Comparison of ENCODE assay signal across 3 worm cellular contexts in genomic region chrV:20413426-20413825, ce11.
TF ChIP-seq lines count a peak whose summit lies in the region.

No protein-coding gene starts in this region.

TF ChIP-seq in whole organism, L1 larva, 84 proteins besides CTCF, POLR2A, EP300 and RAD21 (continued from another document):
- no peak for TF ChIP-seq mep-1 (tag; optimal IDR thresholded peaks at IDR 0.05; lab: Kevin White, UChicago)
- peak; percentile 11 for TF ChIP-seq ama-1 (optimal IDR thresholded peaks at IDR 0.05; lab: Kevin White, UChicago)
- peak; percentile 30 for TF ChIP-seq snu-23 (GFP tag; optimal IDR thresholded peaks at IDR 0.05; lab: Kevin White, UChicago)
- no peak for TF ChIP-seq egl-13 (tag; optimal IDR thresholded peaks at IDR 0.05; lab: Kevin White, UChicago)
- TF ChIP-seq rnt-1 (tag; optimal IDR thresholded peaks at IDR 0.05; lab: Kevin White, UChicago), result no peak
- TF ChIP-seq mdl-1 (tag; optimal IDR thresholded peaks at IDR 0.05; lab: Kevin White, UChicago), result peak in 1 of 2 experiments; percentile 60
- peak; percentile 41 for TF ChIP-seq nhr-71 (tag; optimal IDR thresholded peaks at IDR 0.05; lab: Kevin White, UChicago)
- TF ChIP-seq nhr-12 (tag; optimal IDR thresholded peaks at IDR 0.05; lab: Kevin White, UChicago), result no peak
- TF ChIP-seq blmp-1 (tag; optimal IDR thresholded peaks at IDR 0.05; lab: Kevin White, UChicago), result peak; percentile 27
- peak in 1 of 3 experiments; percentile 20 for TF ChIP-seq dpl-1 (GFP tag; optimal IDR thresholded peaks at IDR 0.05; lab: Kevin White, UChicago)
- TF ChIP-seq ceh-8 (GFP tag; optimal IDR thresholded peaks at IDR 0.05; lab: Kevin White, UChicago), result no peak
- TF ChIP-seq nhr-90 (tag; optimal IDR thresholded peaks at IDR 0.05; lab: Kevin White, UChicago; ENCODE audit: poor library complexity), result peak; percentile 14

TF ChIP-seq in whole organism, L2 larva, 48 proteins besides CTCF, POLR2A, EP300 and RAD21 (continued from another document):
- TF ChIP-seq ztf-4 (tag; optimal IDR thresholded peaks at IDR 0.05; lab: Kevin White, UChicago) (no peak), snpc-4 (tag; optimal IDR thresholded peaks at IDR 0.05; lab: Kevin White, UChicago) (no peak), nhr-237 (tag; optimal IDR thresholded peaks at IDR 0.05; lab: Kevin White, UChicago) (no peak), lin-39 (tag; optimal IDR thresholded peaks at IDR 0.05; lab: Kevin White, UChicago) (no peak), lin-11 (tag; optimal IDR thresholded peaks at IDR 0.05; lab: Kevin White, UChicago) (no peak), nhr-25 (tag; optimal IDR thresholded peaks at IDR 0.05; lab: Kevin White, UChicago) (no peak), egl-27 (tag; optimal IDR thresholded peaks at IDR 0.05; lab: Kevin White, UChicago) (no peak), peb-1 (tag; optimal IDR thresholded peaks at IDR 0.05; lab: Kevin White, UChicago) (no peak), alr-1 (tag; optimal IDR thresholded peaks at IDR 0.05; lab: Kevin White, UChicago) (no peak), dmd-4 (tag; optimal IDR thresholded peaks at IDR 0.05; lab: Kevin White, UChicago) (no peak), ZK546.5 (tag; optimal IDR thresholded peaks at IDR 0.05; lab: Kevin White, UChicago) (no peak), nhr-77 (tag; optimal IDR thresholded peaks at IDR 0.05; lab: Kevin White, UChicago) (no peak), crh-2 (tag; optimal IDR thresholded peaks at IDR 0.05; lab: Kevin White, UChicago) (peak; percentile 40), nhr-11 (tag; optimal IDR thresholded peaks at IDR 0.05; lab: Kevin White, UChicago) (no peak), sma-3 (GFP tag; optimal IDR thresholded peaks at IDR 0.05; lab: Kevin White, UChicago) (no peak), ztf-1 (GFP tag; conservative IDR thresholded peaks at IDR 0.05; lab: Robert Waterston, UW) (no peak), C34F6.9 (tag; optimal IDR thresholded peaks at IDR 0.05; lab: Kevin White, UChicago) (no peak), mdl-1 (tag; optimal IDR thresholded peaks at IDR 0.05; lab: Kevin White, UChicago) (peak in 1 of 2 experiments; percentile 0), F13H6.1 (tag; optimal IDR thresholded peaks at IDR 0.05; lab: Kevin White, UChicago) (peak; percentile 28), unc-55 (GFP tag; optimal IDR thresholded peaks at IDR 0.05; lab: Kevin White, UChicago) (no peak), sma-9 (GFP tag; optimal IDR thresholded peaks at IDR 0.05; lab: Kevin White, UChicago) (peak; percentile 80), sma-9 (tag; optimal IDR thresholded peaks at IDR 0.05; lab: Kevin White, UChicago) (no peak), gmeb-1 (tag; optimal IDR thresholded peaks at IDR 0.05; lab: Kevin White, UChicago) (peak; percentile 43), nhr-129 (tag; optimal IDR thresholded peaks at IDR 0.05; lab: Kevin White, UChicago) (peak; percentile 37), nhr-23 (tag; optimal IDR thresholded peaks at IDR 0.05; lab: Kevin White, UChicago) (no peak), lin-13 (GFP tag; optimal IDR thresholded peaks at IDR 0.05; lab: Kevin White, UChicago) (no peak)

TF ChIP-seq in whole organism, L4 larva, 104 proteins besides CTCF, POLR2A, EP300 and RAD21 (continued from another document):
- TF ChIP-seq ceh-82 (tag; optimal IDR thresholded peaks at IDR 0.05; lab: Kevin White, UChicago) (no peak), nhr-42 (GFP tag; IDR thresholded peaks at IDR 0.05; lab: Robert Waterston, UW) (no peak), zip-11 (GFP tag; IDR thresholded peaks at IDR 0.05; lab: Robert Waterston, UW) (no peak), mdl-1 (tag; optimal IDR thresholded peaks at IDR 0.05; lab: Kevin White, UChicago) (peak in 1 of 2 experiments; percentile 46), lin-29 (GFP tag; IDR thresholded peaks at IDR 0.05; lab: Robert Waterston, UW) (no peak), daf-8 (GFP tag; IDR thresholded peaks at IDR 0.05; lab: Robert Waterston, UW) (no peak), skn-1 (tag; optimal IDR thresholded peaks at IDR 0.05; lab: Kevin White, UChicago) (no peak), dve-1 (tag; optimal IDR thresholded peaks at IDR 0.05; lab: Kevin White, UChicago; ENCODE audit: insufficient read depth) (peak; percentile 74), zip-2 (tag; optimal IDR thresholded peaks at IDR 0.05; lab: Kevin White, UChicago) (no peak), vab-7 (GFP tag; IDR thresholded peaks at IDR 0.05; lab: Robert Waterston, UW) (no peak), lin-39 (tag; optimal IDR thresholded peaks at IDR 0.05; lab: Kevin White, UChicago) (no peak), unc-39 (tag; optimal IDR thresholded peaks at IDR 0.05; lab: Kevin White, UChicago) (no peak), nhr-48 (tag; optimal IDR thresholded peaks at IDR 0.05; lab: Kevin White, UChicago) (peak; percentile 38), zag-1 (tag; optimal IDR thresholded peaks at IDR 0.05; lab: Kevin White, UChicago) (no peak), ama-1 (optimal IDR thresholded peaks at IDR 0.05; lab: Kevin White, UChicago) (peak; percentile 92), fos-1 (tag; optimal IDR thresholded peaks at IDR 0.05; lab: Kevin White, UChicago) (no peak), spr-1 (tag; optimal IDR thresholded peaks at IDR 0.05; lab: Kevin White, UChicago) (no peak), hlh-11 (tag; optimal IDR thresholded peaks at IDR 0.05; lab: Kevin White, UChicago) (peak; percentile 90), jun-1 (tag; optimal IDR thresholded peaks at IDR 0.05; lab: Kevin White, UChicago) (no peak), Y75B8A.6 (GFP tag; IDR thresholded peaks at IDR 0.05; lab: Robert Waterston, UW) (no peak), R02D3.7 (tag; optimal IDR thresholded peaks at IDR 0.05; lab: Kevin White, UChicago) (no peak), D1046.2 (GFP tag; IDR thresholded peaks at IDR 0.05; lab: Robert Waterston, UW) (no peak), tag-97 (GFP tag; IDR thresholded peaks at IDR 0.05; lab: Robert Waterston, UW) (no peak), nhr-102 (tag; optimal IDR thresholded peaks at IDR 0.05; lab: Kevin White, UChicago) (peak; percentile 28), nhr-25 (tag; optimal IDR thresholded peaks at IDR 0.05; lab: Kevin White, UChicago; ENCODE audit: borderline replicate concordance, insufficient read depth) (no peak), aly-2 (tag; optimal IDR thresholded peaks at IDR 0.05; lab: Kevin White, UChicago) (no peak), nhr-76 (tag; optimal IDR thresholded peaks at IDR 0.05; lab: Kevin White, UChicago) (no peak), nhr-41 (GFP tag; IDR thresholded peaks at IDR 0.05; lab: Robert Waterston, UW) (no peak), cey-2 (tag; optimal IDR thresholded peaks at IDR 0.05; lab: Kevin White, UChicago; ENCODE audit: borderline replicate concordance, insufficient read depth) (peak; percentile 33), duxl-1 (tag; optimal IDR thresholded peaks at IDR 0.05; lab: Kevin White, UChicago; ENCODE audit: poor library complexity) (no peak), nhr-28 (tag; optimal IDR thresholded peaks at IDR 0.05; lab: Kevin White, UChicago) (peak; percentile 74), lsy-2 (tag; optimal IDR thresholded peaks at IDR 0.05; lab: Kevin White, UChicago) (peak in 1 of 2 experiments; percentile 15), T26A8.4 (GFP tag; IDR thresholded peaks at IDR 0.05; lab: Robert Waterston, UW) (0 out of 2 replicates have a peak, but pooled peaks have one; percentile 26), egl-43 (GFP tag; IDR thresholded peaks at IDR 0.05; lab: Robert Waterston, UW) (no peak), madf-5 (GFP tag; IDR thresholded peaks at IDR 0.05; lab: Robert Waterston, UW) (no peak), pha-4 (GFP tag; IDR thresholded peaks at IDR 0.05; lab: Robert Waterston, UW) (no peak), pha-4 (tag; optimal IDR thresholded peaks at IDR 0.05; lab: Kevin White, UChicago) (no peak), lin-13 (GFP tag; optimal IDR thresholded peaks at IDR 0.05; lab: Kevin White, UChicago) (peak; percentile 63), pqm-1 (tag; optimal IDR thresholded peaks at IDR 0.05; lab: Kevin White, UChicago) (peak; percentile 47), Y105C5A.15 (GFP tag; IDR thresholded peaks at IDR 0.05; lab: Robert Waterston, UW) (no peak), egl-27 (tag; optimal IDR thresholded peaks at IDR 0.05; lab: Kevin White, UChicago) (no peak), daf-16 (GFP tag; optimal IDR thresholded peaks at IDR 0.05; lab: Kevin White, UChicago) (no peak), daf-16 (tag; optimal IDR thresholded peaks at IDR 0.05; lab: Kevin White, UChicago) (peak; percentile 91), ztf-11 (tag; optimal IDR thresholded peaks at IDR 0.05; lab: Kevin White, UChicago) (no peak), mxl-3 (GFP tag; optimal IDR thresholded peaks at IDR 0.05; lab: Kevin White, UChicago) (peak; percentile 62), mxl-2 (GFP tag; conservative IDR thresholded peaks at IDR 0.05; lab: Robert Waterston, UW) (no peak), dpl-1 (GFP tag; optimal IDR thresholded peaks at IDR 0.05; lab: Kevin White, UChicago) (no peak), hif-1 (tag; optimal IDR thresholded peaks at IDR 0.05; lab: Kevin White, UChicago) (peak; percentile 13 to 52), attf-4 (tag; optimal IDR thresholded peaks at IDR 0.05; lab: Kevin White, UChicago) (no peak), nhr-111 (GFP tag; optimal IDR thresholded peaks at IDR 0.05; lab: Kevin White, UChicago) (no peak), spr-3 (GFP tag; optimal IDR thresholded peaks at IDR 0.05; lab: Kevin White, UChicago) (no peak), F37D6.2 (tag; optimal IDR thresholded peaks at IDR 0.05; lab: Kevin White, UChicago) (no peak), rbr-2 (tag; optimal IDR thresholded peaks at IDR 0.05; lab: Kevin White, UChicago) (no peak), lin-15B (tag; optimal IDR thresholded peaks at IDR 0.05; lab: Kevin White, UChicago) (no peak), hlh-30 (tag; optimal IDR thresholded peaks at IDR 0.05; lab: Kevin White, UChicago; ENCODE audit: insufficient read depth) (peak; percentile 85), mes-2 (tag; optimal IDR thresholded peaks at IDR 0.05; lab: Kevin White, UChicago; ENCODE audit: poor library complexity, severe bottlenecking) (no peak), zfp-3 (GFP tag; conservative IDR thresholded peaks at IDR 0.05; lab: Robert Waterston, UW) (no peak), snpc-4 (tag; optimal IDR thresholded peaks at IDR 0.05; lab: Kevin White, UChicago) (no peak), ceh-62 (tag; optimal IDR thresholded peaks at IDR 0.05; lab: Kevin White, UChicago) (no peak), F44E2.7 (GFP tag; IDR thresholded peaks at IDR 0.05; lab: Robert Waterston, UW) (no peak), unc-62 (GFP tag; optimal IDR thresholded peaks at IDR 0.05 in 1 of 2; lab: Kevin White, UChicago) (no peak), unc-62 (tag; optimal IDR thresholded peaks at IDR 0.05; lab: Kevin White, UChicago) (no peak), Y48G9A.11 (GFP tag; IDR thresholded peaks at IDR 0.05; lab: Robert Waterston, UW) (no peak), daf-19 (GFP tag; conservative IDR thresholded peaks at IDR 0.05; lab: Robert Waterston, UW) (no peak), ces-1 (GFP tag; optimal IDR thresholded peaks at IDR 0.05; lab: Kevin White, UChicago) (no peak), aha-1 (tag; lab: Kevin White, UChicago) (peak; percentile 30), ztf-7 (tag; optimal IDR thresholded peaks at IDR 0.05; lab: Kevin White, UChicago) (peak; percentile 54), ceh-32 (tag; optimal IDR thresholded peaks at IDR 0.05; lab: Kevin White, UChicago; ENCODE audit: poor library complexity) (no peak), gei-8 (GFP tag; optimal IDR thresholded peaks at IDR 0.05; lab: Kevin White, UChicago) (no peak), F10B5.3 (tag; optimal IDR thresholded peaks at IDR 0.05; lab: Kevin White, UChicago) (no peak), ZK337.2 (GFP tag; IDR thresholded peaks at IDR 0.05; lab: Robert Waterston, UW) (no peak), lim-7 (GFP tag; IDR thresholded peaks at IDR 0.05; lab: Robert Waterston, UW) (no peak), unc-130 (GFP tag; optimal IDR thresholded peaks at IDR 0.05; lab: Kevin White, UChicago) (no peak), Y5F2A.4 (GFP tag; optimal IDR thresholded peaks at IDR 0.05; lab: Kevin White, UChicago) (no peak), ctbp-1 (GFP tag; IDR thresholded peaks at IDR 0.05; lab: Robert Waterston, UW) (no peak), nhr-10 (tag; optimal IDR thresholded peaks at IDR 0.05; lab: Kevin White, UChicago) (no peak), F26F4.8 (GFP tag; conservative IDR thresholded peaks at IDR 0.05; lab: Robert Waterston, UW) (no peak), fkh-10 (GFP tag; optimal IDR thresholded peaks at IDR 0.05; lab: Kevin White, UChicago) (no peak), sdz-12 (GFP tag; optimal IDR thresholded peaks at IDR 0.05; lab: Kevin White, UChicago) (no peak), tra-1 (GFP tag; IDR thresholded peaks at IDR 0.05; lab: Robert Waterston, UW) (peak; percentile 81)
